Worm (Caenorhabditis elegans) whole organism, late embryonic: ENCODE data around the gene Y61B8A.6.

Experiments used
- C38D4.7 ChIP-seq: fragments of 200-800 bp; sonication (Bioruptor generic); optimal IDR thresholded peaks from 2 replicates; lab custom pipeline; 2018; ENCODE audit warnings: mild to moderate bottlenecking, missing genetic modification characterization, moderate library complexity, missing compliant biosample characterization
- F13H6.1 ChIP-seq: sonication (generic microtip); optimal IDR thresholded peaks from 2 replicates; lab custom pipeline; 2016; ENCODE audit warnings: missing genetic modification characterization, missing compliant biosample characterization
- K02D7.2 ChIP-seq: sonication (generic microtip); optimal IDR thresholded peaks from 2 replicates; lab custom pipeline; 2017; ENCODE audit warnings: mild to moderate bottlenecking, missing genetic modification characterization, missing compliant biosample characterization
- Y22D7AL.16 ChIP-seq: sonication (generic microtip); optimal IDR thresholded peaks from 2 replicates; lab custom pipeline; 2016; ENCODE audit warnings: missing genetic modification characterization, missing compliant biosample characterization
- ahr-1 ChIP-seq: sonication (generic microtip); optimal IDR thresholded peaks from 2 replicates; lab custom pipeline; 2016; ENCODE audit warnings: missing genetic modification characterization, missing compliant biosample characterization
- ama-1 ChIP-seq: fragments of 150-350 bp; optimal IDR thresholded peaks from 2 replicates; lab custom pipeline; 2014
- ceh-14 ChIP-seq: sonication (generic microtip); optimal IDR thresholded peaks from 2 replicates; lab custom pipeline; 2016; ENCODE audit warnings: missing genotype, missing genetic modification characterization, missing compliant biosample characterization
- ceh-18 ChIP-seq: sonication (generic microtip); optimal IDR thresholded peaks from 2 replicates; lab custom pipeline; 2016; ENCODE audit warnings: missing genetic modification characterization, missing compliant biosample characterization
- ceh-19 ChIP-seq: fragments of 200-800 bp; sonication (Bioruptor generic); optimal IDR thresholded peaks from 2 replicates; lab custom pipeline; 2018; ENCODE audit warnings: mild to moderate bottlenecking, missing genetic modification characterization, missing compliant biosample characterization
- ceh-2 ChIP-seq: sonication (generic microtip); optimal IDR thresholded peaks from 2 replicates; lab custom pipeline; 2016; ENCODE audit warnings: missing genotype, missing genetic modification characterization, missing compliant biosample characterization
- ceh-24 ChIP-seq: sonication (generic microtip); optimal IDR thresholded peaks from 2 replicates; lab custom pipeline; 2016; ENCODE audit warnings: mild to moderate bottlenecking, missing genetic modification characterization, missing compliant biosample characterization
- ceh-45 ChIP-seq: fragments of 200-800 bp; sonication (Bioruptor generic); IDR thresholded peaks from 2 replicates; pipeline ENCODE4 v1.3.6; 2022; ENCODE audit warnings: missing genetic modification reagents, missing genetic modification characterization, missing compliant biosample characterization
- ceh-48 ChIP-seq: sonication (generic microtip); optimal IDR thresholded peaks from 2 replicates; lab custom pipeline; 2016; ENCODE audit warnings: missing genetic modification characterization, inconsistent platforms, missing compliant biosample characterization
- che-1 ChIP-seq: sonication (generic microtip); optimal IDR thresholded peaks from 2 replicates; lab custom pipeline; 2016; ENCODE audit warnings: mild to moderate bottlenecking, missing genetic modification characterization, missing compliant biosample characterization
- elt-4 ChIP-seq: sonication (generic microtip); optimal IDR thresholded peaks from 2 replicates; lab custom pipeline; 2016; ENCODE audit warnings: missing genetic modification characterization, missing compliant biosample characterization
- eyg-1 ChIP-seq: sonication (generic microtip); optimal IDR thresholded peaks from 2 replicates; lab custom pipeline; 2016; ENCODE audit warnings: missing genotype, missing genetic modification characterization, missing compliant biosample characterization
- gmeb-2 ChIP-seq: sonication (generic microtip); optimal IDR thresholded peaks from 2 replicates; lab custom pipeline; 2016; ENCODE audit warnings: missing genetic modification characterization, inconsistent platforms, missing compliant biosample characterization
- hlh-15 ChIP-seq: sonication (generic microtip); optimal IDR thresholded peaks from 2 replicates; lab custom pipeline; 2016; ENCODE audit warnings: missing genetic modification characterization, missing compliant biosample characterization
- hlh-30 ChIP-seq: sonication (generic microtip); optimal IDR thresholded peaks from 2 replicates; lab custom pipeline; 2017; ENCODE audit warnings: antibody characterized with exemption, missing genetic modification characterization, missing compliant biosample characterization; ENCODE audit not compliant: insufficient read depth
- hlh-6 ChIP-seq: sonication (generic microtip); optimal IDR thresholded peaks from 2 replicates; lab custom pipeline; 2016; ENCODE audit warnings: missing genotype, missing genetic modification characterization, missing compliant biosample characterization
- hlh-8 ChIP-seq: sonication (generic microtip); optimal IDR thresholded peaks from 2 replicates; lab custom pipeline; 2016; ENCODE audit warnings: missing genotype, missing genetic modification characterization, missing compliant biosample characterization
- lim-6 ChIP-seq: sonication (generic microtip); optimal IDR thresholded peaks from 2 replicates; lab custom pipeline; 2016; ENCODE audit warnings: missing genetic modification characterization, missing compliant biosample characterization
- lin-11 ChIP-seq: fragments of 200-800 bp; sonication (Bioruptor generic); optimal IDR thresholded peaks from 2 replicates; lab custom pipeline; 2018; ENCODE audit warnings: mild to moderate bottlenecking, missing genetic modification characterization, missing compliant biosample characterization
- nfya-1 ChIP-seq: sonication (generic microtip); optimal IDR thresholded peaks from 2 replicates; lab custom pipeline; 2017; ENCODE audit warnings: missing genetic modification characterization, mild to moderate bottlenecking, missing compliant biosample characterization, antibody characterized with exemption, moderate library complexity
- nhr-11 ChIP-seq: fragments of 150-350 bp; optimal IDR thresholded peaks from 2 replicates; lab custom pipeline; 2014; ENCODE audit warnings: missing biosample characterization, missing genetic modification characterization
- nhr-232 ChIP-seq: sonication (generic microtip); optimal IDR thresholded peaks from 2 replicates; lab custom pipeline; 2016; ENCODE audit warnings: missing genetic modification characterization, missing compliant biosample characterization
- npax-4 ChIP-seq: sonication (generic microtip); optimal IDR thresholded peaks from 2 replicates; lab custom pipeline; 2016; ENCODE audit warnings: missing genetic modification characterization, missing compliant biosample characterization
- odd-2 ChIP-seq: sonication (generic microtip); optimal IDR thresholded peaks from 2 replicates; lab custom pipeline; 2017; ENCODE audit warnings: antibody characterized with exemption, mild to moderate bottlenecking, missing genetic modification characterization, missing compliant biosample characterization
- pag-3 ChIP-seq: sonication (generic microtip); optimal IDR thresholded peaks from 2 replicates; lab custom pipeline; 2016; ENCODE audit warnings: missing compliant biosample characterization, missing genetic modification characterization, borderline replicate concordance
- pros-1 ChIP-seq: fragments of 150-350 bp; optimal IDR thresholded peaks from 2 replicates; lab custom pipeline; 2014; ENCODE audit warnings: missing biosample characterization, missing genetic modification reagents, missing genetic modification characterization
- ref-2 ChIP-seq: sonication (generic microtip); optimal IDR thresholded peaks from 2 replicates; lab custom pipeline; 2016; ENCODE audit warnings: missing genetic modification characterization, missing compliant biosample characterization
- rnt-1 ChIP-seq: sonication (generic microtip); optimal IDR thresholded peaks from 2 replicates; lab custom pipeline; 2016; ENCODE audit warnings: missing genetic modification characterization, missing compliant biosample characterization
- sdc-2 ChIP-seq: sonication (generic microtip); optimal IDR thresholded peaks from 2 replicates; lab custom pipeline; 2016; ENCODE audit warnings: missing genotype, missing genetic modification characterization, missing compliant biosample characterization
- ttx-3 ChIP-seq: sonication (generic microtip); optimal IDR thresholded peaks from 2 replicates; lab custom pipeline; 2016; ENCODE audit warnings: missing genetic modification reagents, missing genetic modification characterization, missing compliant biosample characterization
- unc-3 ChIP-seq, 2 experiments: fragments of 200-800 bp in 1 of 2; sonication (Bioruptor generic) in 1 of 2; sonication (generic microtip) in 1 of 2; conservative IDR thresholded peaks in 1 of 2; optimal IDR thresholded peaks in 1 of 2; 2 replicates each; pipeline versions ENCODE4 v1.3.6 to Lab custom; 2016 to 2022; ENCODE audit warnings: missing compliant biosample characterization in 2 of 2, missing genetic modification characterization in 2 of 2, missing genetic modification reagents in 1 of 2
- zip-5 ChIP-seq: sonication (generic microtip); optimal IDR thresholded peaks from 2 replicates; lab custom pipeline; 2016; ENCODE audit warnings: missing genetic modification characterization, missing compliant biosample characterization

Gene Y61B8A.6

DNA sequence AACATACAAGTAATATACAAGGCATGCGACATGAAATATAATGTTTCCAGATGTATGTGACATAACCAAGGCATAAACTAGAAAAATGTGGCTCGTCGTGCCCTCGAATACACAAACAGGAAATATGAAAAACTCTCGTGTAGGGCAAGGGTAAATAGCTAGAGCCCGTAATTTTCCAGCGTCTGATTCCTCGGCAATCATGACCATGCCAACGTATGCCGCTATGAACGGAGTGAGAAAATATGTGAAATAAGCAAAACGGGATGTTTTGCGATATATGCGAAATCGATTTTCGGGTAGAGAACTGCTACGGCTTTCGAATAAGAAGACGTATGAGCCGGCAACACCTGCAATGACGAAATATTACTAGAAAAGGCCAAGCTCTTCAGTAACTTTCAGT is 26.3 kb upstream of the Y61B8A.6 start, which contains the start of gene scl-25:
TSS of gene scl-25 (plus strand) at position 301 of the 400 bp plus-strand sequence.
- TF ChIP-seq eyg-1 (tag; lab: Kevin White, UChicago) (no peak), C38D4.7 (no peak), ceh-48 (tag; lab: Kevin White, UChicago) (no peak), nfya-1 (tag; lab: Kevin White, UChicago) (no peak), nhr-232 (tag; lab: Kevin White, UChicago) (no peak), ref-2 (tag; lab: Kevin White, UChicago) (no peak), gmeb-2 (tag; lab: Kevin White, UChicago) (no peak), pros-1 (tag; lab: Kevin White, UChicago) (no peak)

DNA sequence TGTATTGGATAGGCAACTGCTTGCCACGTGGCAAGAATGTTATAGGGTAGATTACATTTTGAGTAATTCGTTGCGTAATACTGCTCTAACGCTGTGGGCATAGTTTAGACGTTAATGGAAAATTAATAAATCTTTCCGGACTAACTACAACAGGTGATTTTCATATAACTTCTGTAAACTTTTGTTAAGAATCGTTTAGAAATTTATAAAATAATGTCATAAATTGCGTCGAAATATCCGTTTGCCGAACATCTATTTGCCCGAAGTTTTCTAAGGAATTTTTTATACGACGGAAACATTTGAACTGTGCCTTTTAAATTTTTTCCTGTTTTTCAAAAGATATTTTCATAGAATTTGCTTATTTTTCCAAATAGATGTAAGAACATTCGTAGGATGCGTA is 25.6 kb upstream of the Y61B8A.6 start, which contains the start of gene srh-112:
TSS of gene srh-112 (minus strand) at position 101 of the 400 bp plus-strand sequence.
- TF ChIP-seq ceh-14 (no peak), ceh-19 (GFP tag; lab: Kevin White, UChicago) (no peak), odd-2 (tag; lab: Kevin White, UChicago) (no peak), ttx-3 (tag; lab: Kevin White, UChicago) (no peak), Y22D7AL.16 (tag; lab: Kevin White, UChicago) (no peak), ceh-18 (no peak)

DNA sequence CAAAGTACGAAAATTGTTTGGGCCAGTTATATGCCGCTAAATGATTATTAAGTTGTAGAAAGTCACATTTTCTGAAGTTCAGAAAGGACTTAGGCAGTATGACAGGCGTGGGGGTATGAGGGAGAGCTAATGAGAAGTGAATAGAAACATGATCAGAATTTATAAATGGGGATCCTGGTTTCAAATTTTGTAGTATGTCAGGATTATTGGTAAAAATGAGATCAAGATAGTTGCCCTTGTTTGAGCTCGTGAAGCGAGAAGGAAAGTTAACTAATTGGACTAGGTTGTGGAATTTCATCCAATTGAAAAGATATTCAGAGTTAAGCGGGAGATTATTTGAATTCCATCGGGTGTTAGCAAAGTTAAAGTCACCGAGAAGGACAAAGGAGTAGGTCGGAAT is 19.3 kb upstream of the Y61B8A.6 start:
- no peak for TF ChIP-seq ceh-14
- TF ChIP-seq lim-6 (tag; lab: Kevin White, UChicago) = no peak
- TF ChIP-seq nhr-11 (tag; lab: Kevin White, UChicago) = no peak
- TF ChIP-seq gmeb-2 (tag; lab: Kevin White, UChicago) = no peak
- no peak for TF ChIP-seq F13H6.1 (tag; lab: Kevin White, UChicago)
- TF ChIP-seq Y22D7AL.16 (tag; lab: Kevin White, UChicago) = no peak
- TF ChIP-seq elt-4 (tag; lab: Kevin White, UChicago) = no peak
- TF ChIP-seq hlh-8 (tag; lab: Kevin White, UChicago) = no peak
- TF ChIP-seq hlh-6 (tag; lab: Kevin White, UChicago) = no peak
- TF ChIP-seq unc-3 (GFP tag; conservative IDR thresholded peaks at IDR 0.05; lab: Robert Waterston, UW) = no peak
- no peak for TF ChIP-seq unc-3 (tag; optimal IDR thresholded peaks at IDR 0.05; lab: Kevin White, UChicago)
- no peak for TF ChIP-seq ceh-2 (tag; lab: Kevin White, UChicago)
- TF ChIP-seq hlh-30 = no peak
- TF ChIP-seq C38D4.7 = no peak
- TF ChIP-seq zip-5 (tag; lab: Kevin White, UChicago) = no peak
- TF ChIP-seq eyg-1 (tag; lab: Kevin White, UChicago) = no peak
- no peak for TF ChIP-seq pros-1 (tag; lab: Kevin White, UChicago)

DNA sequence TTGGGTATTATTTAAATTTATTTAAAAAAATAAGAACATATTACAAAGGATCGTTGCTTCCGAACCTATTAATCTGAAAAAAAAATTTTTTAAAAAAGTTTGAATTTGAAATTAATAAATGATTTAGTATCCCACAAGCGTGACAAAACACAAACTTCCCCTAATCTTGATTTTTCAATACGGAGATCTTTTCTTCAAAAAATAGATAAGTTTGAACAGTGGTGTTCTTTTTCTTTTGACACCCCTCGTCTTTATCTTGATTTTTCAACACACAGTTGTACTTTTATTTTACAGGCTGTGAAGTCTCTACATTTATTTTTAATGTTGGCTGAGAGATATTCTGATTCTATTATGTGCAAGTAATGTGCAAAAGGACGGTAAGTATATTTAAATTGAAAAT is 15.4 kb upstream of the Y61B8A.6 start, which contains the start of gene T19C9.10:
TSS of gene T19C9.10 (plus strand) at position 248 of the 400 bp plus-strand sequence.
- TF ChIP-seq pag-3 (tag; lab: Kevin White, UChicago) (no peak), F13H6.1 (tag; lab: Kevin White, UChicago) (no peak), odd-2 (tag; lab: Kevin White, UChicago) (no peak), ceh-45 (GFP tag; lab: Robert Waterston, UW) (no peak), hlh-15 (tag; lab: Kevin White, UChicago) (no peak), sdc-2 (tag; lab: Kevin White, UChicago) (no peak), ceh-18 (no peak), K02D7.2 (tag; lab: Kevin White, UChicago) (no peak), ceh-24 (tag; lab: Kevin White, UChicago) (no peak), lin-11 (tag; lab: Kevin White, UChicago) (no peak), ama-1 (lab: Kevin White, UChicago) (no peak), npax-4 (tag; lab: Kevin White, UChicago) (no peak), rnt-1 (no peak), che-1 (tag; lab: Kevin White, UChicago) (no peak), ahr-1 (tag; lab: Kevin White, UChicago) (no peak)
